Fruit fly (Drosophila melanogaster) S2 (cell line): ENCODE measurements around the gene CG16713.

Experiments
- CG8478 ChIP-seq: fragments of >200 bp; optimal IDR thresholded peaks from 2 replicates; lab custom pipeline; 2018
- CTCF ChIP-seq, 2 experiments: fragments of >200 bp; optimal IDR thresholded peaks; 2 replicates each; lab custom pipeline; 2018

DNA sequence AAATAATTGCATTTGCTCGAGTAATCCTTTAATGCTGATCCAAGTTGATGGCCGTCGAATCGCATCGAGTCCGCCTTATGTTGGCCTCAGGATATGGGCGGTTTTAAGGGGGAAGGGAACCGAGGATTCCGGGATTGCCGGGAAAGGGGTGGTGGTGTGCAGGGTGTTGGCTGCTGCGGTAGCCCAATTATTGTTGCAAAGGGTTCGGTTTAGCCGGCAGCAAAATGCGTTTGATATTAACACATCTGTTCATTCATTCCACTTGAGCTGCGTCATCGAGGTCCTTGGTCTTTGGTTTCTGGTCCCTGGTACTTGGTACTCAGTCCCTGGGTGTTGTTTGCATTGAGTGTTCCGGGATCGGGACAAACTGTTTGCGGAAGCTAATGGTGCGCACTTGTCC lies 13.9 kb downstream of the CG16713 start:
- TF ChIP-seq CG8478 (lab: Kevin White, UChicago) (no peak), CTCF (optimal IDR thresholded peaks at IDR 0.05; lab: Kevin White, UChicago) (no peak)
